Worm (Caenorhabditis elegans) whole organism, L4 larva: ENCODE results near the gene dao-2.

Experiments used
- D1046.2 ChIP-seq: fragments of 200-800 bp; sonication (Bioruptor generic); IDR thresholded peaks from 2 replicates; pipeline ENCODE4 v1.3.6; 2022; ENCODE audit warnings: missing genetic modification characterization, missing compliant biosample characterization
- F10B5.3 ChIP-seq: sonication (generic microtip); optimal IDR thresholded peaks from 2 replicates; lab custom pipeline; 2016; ENCODE audit warnings: mild to moderate bottlenecking, missing genetic modification characterization, missing compliant biosample characterization
- F37D6.2 ChIP-seq: sonication (generic microtip); optimal IDR thresholded peaks from 2 replicates; lab custom pipeline; 2016; ENCODE audit warnings: mild to moderate bottlenecking, missing genetic modification characterization, missing compliant biosample characterization
- R02D3.7 ChIP-seq: fragments of 150-350 bp; sonication (generic microtip); optimal IDR thresholded peaks from 3 replicates; lab custom pipeline; 2014; ENCODE audit warnings: missing biosample characterization, missing genetic modification characterization
- T20F7.1 ChIP-seq: fragments of 200-800 bp; sonication (Bioruptor generic); optimal IDR thresholded peaks from 2 replicates; lab custom pipeline; 2018; ENCODE audit warnings: mild to moderate bottlenecking, missing genetic modification characterization, missing compliant biosample characterization
- aha-1 ChIP-seq: fragments of 150-350 bp; peaks from one replicate; lab custom pipeline; 2014; ENCODE audit warnings: missing biosample characterization, missing genetic modification characterization
- ceh-44 ChIP-seq: fragments of 200-800 bp; sonication (Bioruptor generic); IDR thresholded peaks from 2 replicates; pipeline ENCODE4 v1.3.6; 2022; ENCODE audit warnings: missing genetic modification reagents, missing genetic modification characterization, missing compliant biosample characterization
- ceh-82 ChIP-seq: sonication (generic microtip); optimal IDR thresholded peaks from 2 replicates; lab custom pipeline; 2017; ENCODE audit warnings: missing biosample characterization, missing genetic modification characterization
- ces-1 ChIP-seq: fragments of 150-350 bp; sonication (generic microtip); optimal IDR thresholded peaks from 4 replicates; lab custom pipeline; 2014; ENCODE audit warnings: missing biosample characterization, missing genetic modification reagents, missing genetic modification characterization
- cey-2 ChIP-seq: sonication (generic microtip); optimal IDR thresholded peaks from 3 replicates; lab custom pipeline; 2017; ENCODE audit warnings: missing genetic modification characterization, mild to moderate bottlenecking, missing compliant biosample characterization, antibody characterized with exemption, borderline replicate concordance; ENCODE audit not compliant: insufficient read depth
- daf-16 ChIP-seq, 3 experiments: sonication (generic microtip); optimal IDR thresholded peaks; 2 replicates each; lab custom pipeline; 2016 to 2017; ENCODE audit warnings: missing genetic modification characterization in 3 of 3, missing genetic modification reagents in 3 of 3, mild to moderate bottlenecking in 2 of 3, missing compliant biosample characterization in 2 of 3, missing biosample characterization in 1 of 3, moderate library complexity in 1 of 3
- dmd-6 ChIP-seq: fragments of 200-800 bp; sonication (Bioruptor generic); IDR thresholded peaks from 2 replicates; pipeline ENCODE4 v1.3.6; 2022; ENCODE audit warnings: missing genetic modification reagents, missing genetic modification characterization, missing compliant biosample characterization
- dpl-1 ChIP-seq: fragments of 150-350 bp; optimal IDR thresholded peaks from 2 replicates; lab custom pipeline; 2014; ENCODE audit warnings: missing biosample characterization, missing genetic modification reagents, missing genetic modification characterization
- egl-43 ChIP-seq: fragments of 200-800 bp; sonication (Bioruptor generic); IDR thresholded peaks from 2 replicates; pipeline ENCODE4 v1.3.6; 2022; ENCODE audit warnings: missing genetic modification reagents, missing genetic modification characterization, missing compliant biosample characterization
- gei-8 ChIP-seq: fragments of 200-800 bp; sonication (Bioruptor generic); optimal IDR thresholded peaks from 2 replicates; lab custom pipeline; 2018; ENCODE audit warnings: mild to moderate bottlenecking, missing genetic modification characterization, missing compliant biosample characterization
- hlh-11 ChIP-seq: fragments of 200-800 bp; sonication (Bioruptor generic); optimal IDR thresholded peaks from 2 replicates; lab custom pipeline; 2018; ENCODE audit warnings: mild to moderate bottlenecking, missing genetic modification characterization, missing compliant biosample characterization
- lin-15B ChIP-seq: fragments of 150-350 bp; sonication (generic microtip); optimal IDR thresholded peaks from 3 replicates; lab custom pipeline; 2014; ENCODE audit warnings: missing biosample characterization, missing genetic modification characterization
- lsy-2 ChIP-seq, 2 experiments: fragments of 150-350 bp in 1 of 2; sonication (generic microtip) in 1 of 2; optimal IDR thresholded peaks; 2 replicates each; lab custom pipeline; 2014 to 2017; ENCODE audit warnings: missing biosample characterization in 2 of 2, missing genetic modification characterization in 2 of 2
- mdt-29 ChIP-seq: fragments of 200-800 bp; sonication (Bioruptor generic); IDR thresholded peaks from 2 replicates; pipeline ENCODE4 v1.3.6; 2022; ENCODE audit warnings: missing genetic modification reagents, missing genetic modification characterization, missing compliant biosample characterization
- mxl-2 ChIP-seq: fragments of 200-800 bp; sonication (Bioruptor generic); conservative IDR thresholded peaks from 2 replicates; pipeline ENCODE4 v1.3.6; 2022; ENCODE audit warnings: missing genetic modification reagents, missing genetic modification characterization, missing compliant biosample characterization
- nhr-28 ChIP-seq: fragments of 150-350 bp; optimal IDR thresholded peaks from 2 replicates; lab custom pipeline; 2014; ENCODE audit warnings: missing biosample characterization, missing genetic modification characterization
- nhr-41 ChIP-seq: fragments of 200-800 bp; sonication (Bioruptor generic); IDR thresholded peaks from 2 replicates; pipeline ENCODE4 v1.3.6; 2022; ENCODE audit warnings: missing genetic modification reagents, missing genetic modification characterization, missing compliant biosample characterization
- nhr-42 ChIP-seq: fragments of 200-800 bp; sonication (Bioruptor generic); IDR thresholded peaks from 2 replicates; pipeline ENCODE4 v1.3.6; 2022; ENCODE audit warnings: missing genetic modification characterization, missing compliant biosample characterization
- nhr-48 ChIP-seq: sonication (generic microtip); optimal IDR thresholded peaks from 2 replicates; lab custom pipeline; 2016; ENCODE audit warnings: mild to moderate bottlenecking, missing genetic modification characterization, missing compliant biosample characterization
- nhr-6 ChIP-seq: fragments of 150-350 bp; optimal IDR thresholded peaks from 2 replicates; lab custom pipeline; 2014; ENCODE audit warnings: missing biosample characterization, missing genetic modification characterization
- php-3 ChIP-seq: fragments of 200-800 bp; sonication (Bioruptor generic); IDR thresholded peaks from 2 replicates; pipeline ENCODE4 v1.3.6; 2022; ENCODE audit warnings: missing genetic modification reagents, missing genetic modification characterization, missing compliant biosample characterization
- pqm-1 ChIP-seq: sonication (generic microtip); optimal IDR thresholded peaks from 2 replicates; lab custom pipeline; 2017; ENCODE audit warnings: missing biosample characterization, missing genetic modification characterization
- snpc-1.2 ChIP-seq: fragments of 200-800 bp; sonication (Bioruptor generic); IDR thresholded peaks from 2 replicates; pipeline ENCODE4 v1.3.6; 2022; ENCODE audit warnings: missing genetic modification reagents, missing genetic modification characterization, missing compliant biosample characterization
- snpc-4 ChIP-seq: fragments of 150-350 bp; optimal IDR thresholded peaks from 2 replicates; lab custom pipeline; 2014; ENCODE audit warnings: missing biosample characterization, missing genetic modification characterization
- spr-1 ChIP-seq: sonication (generic microtip); optimal IDR thresholded peaks from 2 replicates; lab custom pipeline; 2016; ENCODE audit warnings: mild to moderate bottlenecking, missing genetic modification characterization, missing compliant biosample characterization
- unc-39 ChIP-seq: sonication (generic microtip); optimal IDR thresholded peaks from 2 replicates; lab custom pipeline; 2017; ENCODE audit warnings: missing biosample characterization, missing genetic modification characterization
- unc-62 ChIP-seq, 3 experiments: fragments of 150-350 bp in 1 of 3; sonication (generic microtip); optimal IDR thresholded peaks in 2 of 3; peaks in 1 of 3; 1 replicate in 1 of 3; 2 replicates in 2 of 3; lab custom pipeline; 2014 to 2017; ENCODE audit warnings: missing biosample characterization in 3 of 3, missing genetic modification characterization in 3 of 3, missing genetic modification reagents in 3 of 3, missing genotype in 1 of 3
- zag-1 ChIP-seq: fragments of 150-350 bp; optimal IDR thresholded peaks from 2 replicates; lab custom pipeline; 2014; ENCODE audit warnings: missing biosample characterization, missing genetic modification characterization
- zfp-2 ChIP-seq: sonication (generic microtip); optimal IDR thresholded peaks from 2 replicates; lab custom pipeline; 2016; ENCODE audit warnings: mild to moderate bottlenecking, missing genetic modification characterization, missing compliant biosample characterization
- zfp-3 ChIP-seq: fragments of 200-800 bp; sonication (Bioruptor generic); conservative IDR thresholded peaks from 2 replicates; pipeline ENCODE4 v1.3.6; 2022; ENCODE audit warnings: missing genetic modification reagents, missing genetic modification characterization, missing compliant biosample characterization
- zip-11 ChIP-seq: fragments of 200-800 bp; sonication (Bioruptor generic); IDR thresholded peaks from 2 replicates; pipeline ENCODE4 v1.3.6; 2022; ENCODE audit warnings: missing genetic modification characterization, missing compliant biosample characterization

The dao-2 gene

DNA sequence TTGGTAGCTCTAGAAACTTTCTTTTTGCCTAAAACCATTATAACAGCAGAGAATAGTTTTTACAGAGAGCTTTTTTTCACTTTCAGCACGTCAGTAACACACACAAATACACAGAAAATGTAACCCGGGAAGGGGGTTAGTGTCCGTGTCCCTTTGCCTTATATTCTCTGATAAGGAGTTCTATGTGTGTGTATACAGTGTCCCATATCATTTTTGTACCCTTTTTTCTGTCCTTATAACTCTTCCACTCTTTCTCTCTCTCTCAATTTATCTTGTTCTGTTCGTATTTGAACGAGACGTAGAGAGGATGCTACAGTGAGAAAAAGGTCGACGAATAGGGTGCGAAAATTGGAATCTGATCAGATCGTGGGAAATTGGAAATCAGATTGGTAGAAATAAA, 36.1 kb downstream of the dao-2 start (continued):
- TF ChIP-seq F10B5.3 (tag; lab: Kevin White, UChicago), result no peak
- no peak for TF ChIP-seq gei-8
- no peak for TF ChIP-seq nhr-48 (tag; lab: Kevin White, UChicago)
- TF ChIP-seq php-3 (GFP tag; lab: Robert Waterston, UW), result 0 out of 2 replicates have a peak, but pooled peaks have one; percentile 24
- peak; percentile 14 for TF ChIP-seq cey-2 (tag; lab: Kevin White, UChicago)
- no peak for TF ChIP-seq snpc-1.2 (GFP tag; lab: Robert Waterston, UW)
- TF ChIP-seq ceh-82 (tag; lab: Kevin White, UChicago), result no peak
- peak; percentile 54 for TF ChIP-seq hlh-11 (tag; lab: Kevin White, UChicago)
- no peak for TF ChIP-seq unc-39
- TF ChIP-seq pqm-1, result peak; percentile 93
- no peak for TF ChIP-seq ceh-44
- no peak for TF ChIP-seq mdt-29 (GFP tag; lab: Robert Waterston, UW)

DNA sequence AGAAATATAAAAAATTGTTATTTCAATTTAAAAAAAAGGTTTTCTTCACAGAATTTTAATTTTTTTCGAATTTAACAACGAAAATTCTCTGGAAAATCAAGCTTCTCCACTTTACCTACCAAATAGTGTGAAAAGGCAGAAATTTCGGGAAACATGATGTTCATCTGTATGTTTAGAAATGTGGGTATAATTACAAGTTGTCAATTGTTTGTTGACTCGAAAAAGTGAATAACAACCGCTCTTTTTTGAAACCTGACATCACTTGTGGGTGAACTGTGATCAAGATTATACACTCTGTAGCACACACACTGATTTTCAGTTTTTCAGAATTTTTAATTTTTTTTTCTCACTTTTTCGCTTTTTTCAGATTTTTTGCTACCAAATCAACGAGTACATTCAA, 37.1 kb downstream of the dao-2 start:
- no peak for TF ChIP-seq unc-62 (GFP tag; optimal IDR thresholded peaks at IDR 0.05 in 1 of 2; lab: Kevin White, UChicago)
- TF ChIP-seq unc-62 (tag; optimal IDR thresholded peaks at IDR 0.05; lab: Kevin White, UChicago), result no peak
- no peak for TF ChIP-seq dpl-1 (GFP tag; lab: Kevin White, UChicago)
- no peak for TF ChIP-seq daf-16 (GFP tag; optimal IDR thresholded peaks at IDR 0.05; lab: Kevin White, UChicago)
- peak; percentile 92 for TF ChIP-seq daf-16 (tag; optimal IDR thresholded peaks at IDR 0.05; lab: Kevin White, UChicago)

DNA sequence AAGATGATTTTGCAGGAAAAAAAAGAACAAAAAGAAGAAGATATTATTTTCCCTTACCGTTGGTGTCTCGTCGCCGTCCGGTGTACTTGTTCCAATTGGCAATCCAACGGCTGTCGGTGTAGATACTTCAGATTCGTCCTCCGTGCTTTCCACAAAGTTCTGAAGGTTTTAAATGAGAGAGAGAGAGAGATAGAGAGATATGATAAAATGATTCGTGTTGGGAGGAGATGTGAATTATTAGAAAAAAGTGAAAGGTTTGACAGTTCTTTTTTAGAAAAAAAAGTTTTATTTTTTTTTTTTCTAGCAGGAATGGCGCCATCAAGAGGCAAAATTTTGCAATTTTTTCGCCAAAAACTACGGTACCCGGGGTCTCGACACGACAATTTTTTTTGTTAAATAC, 37.5 kb downstream of the dao-2 start:
- no peak for TF ChIP-seq D1046.2 (GFP tag; lab: Robert Waterston, UW)
- no peak for TF ChIP-seq php-3 (GFP tag; lab: Robert Waterston, UW)
- no peak for TF ChIP-seq nhr-6 (tag; lab: Kevin White, UChicago)
- TF ChIP-seq dmd-6 (GFP tag; lab: Robert Waterston, UW), result peak; percentile 16; the same call in 1 of the 2 replicates
- peak; percentile 86 for TF ChIP-seq aha-1 (tag; lab: Kevin White, UChicago)
- TF ChIP-seq cey-2 (tag; lab: Kevin White, UChicago), result no peak
- TF ChIP-seq nhr-41 (GFP tag; lab: Robert Waterston, UW), result no peak
- TF ChIP-seq zag-1 (tag; lab: Kevin White, UChicago), result no peak
- no peak for TF ChIP-seq pqm-1
- no peak for TF ChIP-seq egl-43 (GFP tag; lab: Robert Waterston, UW)
- TF ChIP-seq nhr-28, result peak; percentile 32
- TF ChIP-seq gei-8, result no peak

DNA sequence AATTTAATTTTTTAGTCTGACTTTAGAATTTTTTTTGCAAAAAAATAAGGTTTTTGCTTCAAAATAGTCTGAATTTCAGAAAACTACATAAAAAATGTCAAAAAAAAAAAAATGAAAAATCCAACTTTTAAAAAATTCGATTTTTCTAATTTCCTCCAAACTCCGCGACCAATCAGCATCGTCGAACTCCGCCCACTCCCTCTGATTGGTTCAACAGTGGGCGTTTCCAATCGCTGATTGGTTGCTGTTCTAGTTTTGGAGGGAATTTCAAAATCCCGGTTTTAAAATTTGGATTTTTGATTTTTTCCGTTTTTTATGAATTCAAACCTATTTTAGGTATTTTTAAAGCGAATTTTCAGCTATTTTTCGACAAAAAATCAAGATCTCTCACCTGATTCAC, 38.1 kb downstream of the dao-2 start:
- TF ChIP-seq nhr-42 (no peak), mxl-2 (GFP tag; lab: Robert Waterston, UW) (no peak), spr-1 (no peak), unc-62 (GFP tag; optimal IDR thresholded peaks at IDR 0.05 in 1 of 2; lab: Kevin White, UChicago) (no peak), unc-62 (tag; optimal IDR thresholded peaks at IDR 0.05; lab: Kevin White, UChicago) (no peak), zfp-2 (no peak), gei-8 (no peak), lsy-2 (tag; optimal IDR thresholded peaks at IDR 0.05; lab: Kevin White, UChicago) (no peak), snpc-4 (tag; lab: Kevin White, UChicago) (no peak), cey-2 (tag; lab: Kevin White, UChicago) (no peak), F37D6.2 (tag; lab: Kevin White, UChicago) (no peak), lin-15B (tag; lab: Kevin White, UChicago) (no peak), ces-1 (GFP tag; lab: Kevin White, UChicago) (no peak), zip-11 (GFP tag; lab: Robert Waterston, UW) (no peak), T20F7.1 (GFP tag; lab: Kevin White, UChicago) (no peak), zfp-3 (no peak), F10B5.3 (tag; lab: Kevin White, UChicago) (no peak), nhr-6 (tag; lab: Kevin White, UChicago) (no peak), snpc-1.2 (GFP tag; lab: Robert Waterston, UW) (no peak), R02D3.7 (tag; lab: Kevin White, UChicago) (no peak)
